Worm (Caenorhabditis elegans): ENCODE results near the gene cogc-2.

Gene cogc-2

DNA sequence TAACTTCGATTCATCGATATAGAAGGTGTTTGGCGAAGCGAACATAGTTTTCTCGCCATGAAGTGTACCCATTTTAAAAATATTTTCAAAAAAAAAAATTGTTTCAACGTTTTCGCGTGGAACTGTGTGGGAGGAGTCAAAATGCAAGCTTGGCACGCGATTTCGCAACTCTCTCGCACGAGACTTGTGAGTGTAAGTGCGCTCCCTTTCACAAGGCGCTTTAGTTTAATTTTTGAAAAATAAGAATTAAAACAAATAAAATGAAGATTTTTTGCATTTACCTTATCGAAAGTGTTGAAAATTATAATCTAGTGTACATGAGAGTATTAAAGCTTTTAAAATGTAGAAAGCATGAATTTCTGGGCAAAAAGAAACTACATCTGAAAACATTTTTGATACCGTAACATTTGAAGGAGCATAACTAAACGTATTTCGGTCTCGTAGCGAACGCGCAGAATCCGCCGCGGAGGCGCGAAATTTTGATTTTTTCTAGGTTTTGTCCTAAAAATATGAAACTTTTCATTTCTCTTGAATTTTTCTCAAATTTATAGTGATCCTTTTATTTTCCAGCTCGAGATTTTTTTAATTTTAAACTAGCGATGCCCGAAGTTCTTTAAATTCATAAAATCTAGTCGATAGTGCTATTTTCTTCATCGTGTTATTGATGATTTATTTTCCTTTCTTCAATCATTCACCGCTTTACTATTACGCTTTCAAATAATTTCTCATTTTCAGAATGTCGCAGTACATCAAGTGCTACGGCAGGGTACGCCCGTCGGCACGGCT lies at the start of gene cogc-2, which contains the start of gene klp-18:
TSS of gene cogc-2 (minus strand) at position 105 of the 786 bp plus-strand sequence.
TSS of gene klp-18 (plus strand) at position 736 of the 786 bp plus-strand sequence.
- TF ChIP-seq klf-2 (GFP tag; conservative IDR thresholded peaks at IDR 0.05) (no peak), ref-1 (GFP tag; conservative IDR thresholded peaks at IDR 0.05) (no peak), T22C8.4 (GFP tag; IDR thresholded peaks at IDR 0.05) (no peak), flt-1 (GFP tag; IDR thresholded peaks at IDR 0.05) (peak; percentile 73; the same call in 1 of the 2 replicates), cog-1 (tag; optimal IDR thresholded peaks at IDR 0.05) (peak; percentile 61), tab-1 (GFP tag; IDR thresholded peaks at IDR 0.05) (peak; percentile 80), med-1 (GFP tag; optimal IDR thresholded peaks at IDR 0.05; ENCODE audit: insufficient read depth) (peak; percentile 67), ztf-23 (GFP tag; IDR thresholded peaks at IDR 0.05) (peak; percentile 73; the same call in 1 of the 2 replicates), ztf-29 (GFP tag; IDR thresholded peaks at IDR 0.05) (peak; percentile 71)

DNA sequence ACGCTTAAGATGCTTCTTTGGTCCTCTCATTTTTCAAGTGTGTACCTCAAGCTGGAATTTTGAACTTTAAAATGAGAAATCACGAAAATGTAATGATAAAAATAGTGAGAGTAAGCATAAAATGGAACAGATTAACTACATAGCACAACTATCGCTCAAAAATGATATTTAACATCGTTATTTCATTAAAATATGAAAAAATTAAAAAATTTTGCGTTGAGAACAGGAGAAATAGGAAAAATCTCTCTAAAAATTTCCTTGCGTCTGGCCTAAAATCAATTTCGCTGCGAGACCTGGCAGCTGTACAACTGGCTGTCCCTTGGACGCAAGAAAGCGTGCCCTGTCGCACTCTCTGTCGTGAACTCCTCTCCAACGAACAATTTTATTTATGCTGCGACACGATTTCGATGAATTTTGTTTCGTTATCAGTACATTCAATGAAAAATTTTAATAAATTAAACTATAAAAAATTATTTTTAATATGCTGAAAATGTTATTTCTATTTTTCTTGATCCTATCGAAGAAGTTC lies 45.3 kb upstream of the cogc-2 start, which contains the start of gene rps-4:
TSS of gene rps-4 (minus strand) at position 51 of the 529 bp plus-strand sequence.
- TF ChIP-seq T22C8.4 (GFP tag; IDR thresholded peaks at IDR 0.05) (no peak), ztf-29 (GFP tag; IDR thresholded peaks at IDR 0.05) (no peak), ztf-23 (GFP tag; IDR thresholded peaks at IDR 0.05) (no peak), cog-1 (tag; optimal IDR thresholded peaks at IDR 0.05) (peak; percentile 61), tab-1 (GFP tag; IDR thresholded peaks at IDR 0.05) (no peak), klf-2 (GFP tag; conservative IDR thresholded peaks at IDR 0.05) (no peak), flt-1 (GFP tag; IDR thresholded peaks at IDR 0.05) (peak; percentile 83)

DNA sequence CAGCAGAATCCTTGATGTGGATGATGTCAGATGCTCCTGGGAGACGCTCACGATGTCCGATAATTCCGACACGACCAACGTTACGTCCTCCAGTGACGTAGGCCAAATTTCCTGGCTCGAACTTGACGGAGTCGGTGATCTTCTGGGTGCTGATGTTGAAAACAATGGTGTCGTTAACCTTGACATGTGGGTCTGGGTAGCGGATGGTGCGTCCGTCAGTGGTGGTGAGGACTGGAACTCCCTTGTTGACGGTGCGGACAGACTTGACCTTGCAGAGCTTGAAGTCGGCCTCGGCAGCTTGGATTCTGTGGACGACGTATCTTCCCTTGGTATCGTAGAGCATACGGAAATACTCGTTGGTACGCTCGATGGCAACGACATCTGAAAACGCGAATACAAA lies 44.6 kb upstream of the cogc-2 start:
- TF ChIP-seq T22C8.4 (GFP tag; IDR thresholded peaks at IDR 0.05) (no peak), flt-1 (GFP tag; IDR thresholded peaks at IDR 0.05) (no peak), tab-1 (GFP tag; IDR thresholded peaks at IDR 0.05) (no peak), ztf-29 (GFP tag; IDR thresholded peaks at IDR 0.05) (no peak), cog-1 (tag; optimal IDR thresholded peaks at IDR 0.05) (no peak), ztf-23 (GFP tag; IDR thresholded peaks at IDR 0.05) (no peak), klf-2 (GFP tag; conservative IDR thresholded peaks at IDR 0.05) (no peak), ref-1 (GFP tag; conservative IDR thresholded peaks at IDR 0.05) (no peak), med-1 (GFP tag; optimal IDR thresholded peaks at IDR 0.05; ENCODE audit: insufficient read depth) (no peak)

DNA sequence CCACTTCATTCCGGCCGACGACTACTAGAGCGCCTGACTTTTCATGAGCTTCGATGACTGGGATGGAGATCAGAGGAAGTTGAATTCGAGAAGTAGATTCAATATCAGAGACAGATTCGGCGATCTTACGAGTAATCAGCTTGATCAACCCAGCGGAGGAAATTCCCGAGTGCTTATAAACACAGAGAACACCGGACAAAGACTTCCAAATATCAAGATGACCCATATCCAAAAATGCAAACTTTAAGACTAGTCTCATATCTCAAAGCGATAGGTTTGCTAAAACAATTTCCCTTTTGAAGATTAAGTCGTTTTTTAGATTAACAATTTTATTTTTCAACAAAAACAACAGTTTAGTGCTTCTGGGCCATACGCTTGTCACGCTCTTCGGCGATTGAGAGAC lies 44.0 kb upstream of the cogc-2 start, which contains the start of gene Y43B11AR.3:
TSS of gene Y43B11AR.3 (minus strand) at position 335 of the 403 bp plus-strand sequence.
- TF ChIP-seq flt-1 (GFP tag; IDR thresholded peaks at IDR 0.05): peak; percentile 32; the same call in 1 of the 2 replicates
- TF ChIP-seq ref-1 (GFP tag; conservative IDR thresholded peaks at IDR 0.05): no peak

DNA sequence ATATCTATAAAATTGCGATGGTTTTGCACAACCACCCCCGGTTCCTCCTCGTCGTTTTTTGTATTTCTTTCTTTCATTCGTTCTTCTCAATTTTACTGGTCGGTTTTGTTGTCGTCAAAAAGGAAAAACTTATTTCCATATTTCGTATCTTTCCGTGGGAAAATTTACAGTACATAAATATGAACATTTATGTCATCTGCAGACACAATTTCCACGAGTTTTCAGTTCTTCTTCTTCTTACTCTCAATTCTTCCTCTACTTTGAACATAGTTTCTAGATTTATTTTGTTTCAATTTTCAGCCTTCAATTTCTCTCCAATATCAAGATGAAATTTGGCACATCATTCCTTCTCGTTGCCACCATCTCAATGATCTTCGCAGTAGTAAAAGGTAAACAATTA lies 41.8 kb upstream of the cogc-2 start, which contains the start of gene Y43B11AR.1:
TSS of gene Y43B11AR.1 (plus strand) at position 301 of the 400 bp plus-strand sequence.
- TF ChIP-seq ref-1 (GFP tag; conservative IDR thresholded peaks at IDR 0.05): no peak
- TF ChIP-seq T22C8.4 (GFP tag; IDR thresholded peaks at IDR 0.05): no peak
- TF ChIP-seq med-1 (GFP tag; optimal IDR thresholded peaks at IDR 0.05; ENCODE audit: insufficient read depth): no peak
- no peak for TF ChIP-seq cog-1 (tag; optimal IDR thresholded peaks at IDR 0.05)
- TF ChIP-seq ztf-29 (GFP tag; IDR thresholded peaks at IDR 0.05): no peak
- TF ChIP-seq klf-2 (GFP tag; conservative IDR thresholded peaks at IDR 0.05): no peak
- TF ChIP-seq tab-1 (GFP tag; IDR thresholded peaks at IDR 0.05): no peak
- TF ChIP-seq flt-1 (GFP tag; IDR thresholded peaks at IDR 0.05): no peak
- TF ChIP-seq ztf-23 (GFP tag; IDR thresholded peaks at IDR 0.05): no peak

DNA sequence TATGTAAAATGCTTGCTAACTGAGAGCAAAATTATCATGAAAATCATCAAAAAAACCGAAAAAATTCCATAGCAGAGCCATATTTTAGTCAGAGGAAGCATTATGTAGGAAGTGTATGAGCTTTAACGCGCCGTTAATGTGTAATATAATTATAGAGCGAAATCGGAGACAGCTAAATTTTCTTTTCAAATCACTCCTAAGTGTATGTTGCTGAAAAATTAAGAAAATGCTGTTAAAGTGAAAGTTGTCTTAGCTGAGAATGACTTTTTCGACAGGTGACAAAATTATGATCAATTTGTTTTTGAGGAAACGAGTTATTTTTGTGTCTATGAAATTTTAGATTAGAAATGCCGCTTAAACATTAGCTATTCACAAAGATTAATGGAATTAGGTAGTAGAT lies 35.7 kb upstream of the cogc-2 start, which contains the start of gene srg-50:
TSS of gene srg-50 (minus strand) at position 101 of the 400 bp plus-strand sequence.
- TF ChIP-seq klf-2 (GFP tag; conservative IDR thresholded peaks at IDR 0.05): no peak
- no peak for TF ChIP-seq ztf-29 (GFP tag; IDR thresholded peaks at IDR 0.05)
- no peak for TF ChIP-seq T22C8.4 (GFP tag; IDR thresholded peaks at IDR 0.05)
- no peak for TF ChIP-seq med-1 (GFP tag; optimal IDR thresholded peaks at IDR 0.05; ENCODE audit: insufficient read depth)
- TF ChIP-seq cog-1 (tag; optimal IDR thresholded peaks at IDR 0.05): no peak
- TF ChIP-seq ref-1 (GFP tag; conservative IDR thresholded peaks at IDR 0.05): no peak
- TF ChIP-seq flt-1 (GFP tag; IDR thresholded peaks at IDR 0.05): no peak
- no peak for TF ChIP-seq tab-1 (GFP tag; IDR thresholded peaks at IDR 0.05)
- no peak for TF ChIP-seq ztf-23 (GFP tag; IDR thresholded peaks at IDR 0.05)

DNA sequence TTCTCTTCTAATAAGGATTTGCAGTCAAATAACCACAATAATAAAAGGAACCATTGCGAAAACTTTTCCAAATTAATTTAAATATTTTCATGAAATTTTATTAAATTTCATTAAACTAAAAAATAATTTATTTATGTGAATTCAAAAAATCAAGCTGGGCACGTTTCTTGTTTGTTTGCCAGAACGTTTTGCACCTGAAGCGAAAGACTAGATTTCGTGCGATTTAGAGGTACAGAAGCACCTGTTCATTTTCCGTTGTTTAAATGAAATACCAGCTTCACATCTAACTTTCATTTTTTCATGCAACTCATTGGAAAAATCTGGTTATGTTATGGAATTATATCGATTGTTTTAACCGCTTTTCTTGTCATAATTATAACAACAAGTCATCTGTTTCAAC lies 32.7 kb upstream of the cogc-2 start, which contains the start of gene srg-48:
TSS of gene srg-48 (plus strand) at position 301 of the 400 bp plus-strand sequence.
- TF ChIP-seq T22C8.4 (GFP tag; IDR thresholded peaks at IDR 0.05): no peak
- no peak for TF ChIP-seq flt-1 (GFP tag; IDR thresholded peaks at IDR 0.05)
- TF ChIP-seq ztf-23 (GFP tag; IDR thresholded peaks at IDR 0.05): no peak
- no peak for TF ChIP-seq cog-1 (tag; optimal IDR thresholded peaks at IDR 0.05)
- TF ChIP-seq ztf-29 (GFP tag; IDR thresholded peaks at IDR 0.05): no peak
- no peak for TF ChIP-seq tab-1 (GFP tag; IDR thresholded peaks at IDR 0.05)
- no peak for TF ChIP-seq med-1 (GFP tag; optimal IDR thresholded peaks at IDR 0.05; ENCODE audit: insufficient read depth)
- no peak for TF ChIP-seq klf-2 (GFP tag; conservative IDR thresholded peaks at IDR 0.05)
- TF ChIP-seq ref-1 (GFP tag; conservative IDR thresholded peaks at IDR 0.05): no peak

DNA sequence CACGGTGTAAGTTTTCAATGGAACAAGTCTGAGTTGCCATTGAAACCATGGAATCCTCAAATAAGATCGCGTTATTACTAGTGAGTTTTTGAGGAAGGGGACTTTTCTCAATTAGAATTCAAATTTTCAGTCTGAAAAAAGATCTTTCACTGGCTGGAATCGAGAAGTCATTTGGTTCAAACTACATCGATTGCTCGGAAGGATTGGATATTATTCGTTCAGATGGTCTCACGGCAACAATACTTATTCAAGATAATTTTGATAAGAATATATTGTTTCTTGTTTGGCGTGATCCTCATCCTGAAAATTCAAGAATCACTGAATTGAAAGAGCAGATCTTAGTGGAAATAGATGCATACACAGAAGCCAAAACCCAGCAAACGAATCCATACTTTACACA lies 28.1 kb upstream of the cogc-2 start:
- TF ChIP-seq flt-1 (GFP tag; IDR thresholded peaks at IDR 0.05) (no peak), tab-1 (GFP tag; IDR thresholded peaks at IDR 0.05) (no peak), klf-2 (GFP tag; conservative IDR thresholded peaks at IDR 0.05) (no peak), T22C8.4 (GFP tag; IDR thresholded peaks at IDR 0.05) (no peak), med-1 (GFP tag; optimal IDR thresholded peaks at IDR 0.05; ENCODE audit: insufficient read depth) (no peak), ref-1 (GFP tag; conservative IDR thresholded peaks at IDR 0.05) (no peak), cog-1 (tag; optimal IDR thresholded peaks at IDR 0.05) (no peak), ztf-23 (GFP tag; IDR thresholded peaks at IDR 0.05) (no peak), ztf-29 (GFP tag; IDR thresholded peaks at IDR 0.05) (no peak)

DNA sequence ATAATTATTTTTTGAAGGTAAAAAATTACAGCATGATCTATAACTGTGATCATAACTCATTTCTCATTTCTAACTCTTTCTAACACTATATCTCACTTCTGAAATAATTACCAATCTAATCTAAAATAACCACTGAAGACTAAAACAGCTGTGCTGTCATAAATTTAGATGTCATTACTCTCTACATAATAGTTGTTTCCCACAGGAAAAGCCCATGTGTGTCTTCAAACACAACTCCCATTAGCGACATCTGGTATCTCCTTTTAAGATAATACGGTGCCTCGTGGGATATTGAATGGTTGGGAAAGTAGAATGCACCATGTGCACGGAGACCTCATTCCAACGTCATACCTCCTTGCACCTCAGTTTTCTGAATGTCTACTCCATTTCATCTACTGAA lies 25.6 kb upstream of the cogc-2 start, which contains the start of gene Y43B11AL.1:
TSS of gene Y43B11AL.1 (plus strand) at position 301 of the 400 bp plus-strand sequence.
- TF ChIP-seq ref-1 (GFP tag; conservative IDR thresholded peaks at IDR 0.05) (no peak), cog-1 (tag; optimal IDR thresholded peaks at IDR 0.05) (no peak), klf-2 (GFP tag; conservative IDR thresholded peaks at IDR 0.05) (no peak), flt-1 (GFP tag; IDR thresholded peaks at IDR 0.05) (no peak), tab-1 (GFP tag; IDR thresholded peaks at IDR 0.05) (no peak), med-1 (GFP tag; optimal IDR thresholded peaks at IDR 0.05; ENCODE audit: insufficient read depth) (no peak), ztf-29 (GFP tag; IDR thresholded peaks at IDR 0.05) (no peak), T22C8.4 (GFP tag; IDR thresholded peaks at IDR 0.05) (no peak), ztf-23 (GFP tag; IDR thresholded peaks at IDR 0.05) (no peak)
